Worm (Caenorhabditis elegans) whole organism, young adult: ENCODE data around the gene nas-29.

Source experiments
- F57A8.1 ChIP-seq: fragments of 200-800 bp; sonication (Bioruptor generic); optimal IDR thresholded peaks from 2 replicates; lab custom pipeline; 2018; ENCODE audit warnings: mild to moderate bottlenecking, missing genetic modification characterization, moderate library complexity, missing compliant biosample characterization
- Y79H2A.3 ChIP-seq: fragments of 200-800 bp; sonication (Bioruptor generic); conservative IDR thresholded peaks from 2 replicates; pipeline ENCODE4 v1.3.6; 2022; ENCODE audit warnings: missing genetic modification reagents, missing genetic modification characterization, missing compliant biosample characterization
- bed-1 ChIP-seq: fragments of 200-800 bp; sonication (Bioruptor generic); IDR thresholded peaks from 2 replicates; pipeline ENCODE4 v1.3.6; 2022; ENCODE audit warnings: missing genetic modification reagents, missing genetic modification characterization, missing compliant biosample characterization
- bed-2 ChIP-seq: fragments of 200-800 bp; sonication (Bioruptor generic); IDR thresholded peaks from 2 replicates; pipeline ENCODE4 v1.3.6; 2022; ENCODE audit warnings: missing genetic modification reagents, missing genetic modification characterization, missing compliant biosample characterization
- egl-44 ChIP-seq: fragments of 200-800 bp; sonication (Bioruptor generic); IDR thresholded peaks from 2 replicates; pipeline ENCODE4 v1.3.6; 2022; ENCODE audit warnings: missing genetic modification reagents, missing genetic modification characterization, missing compliant biosample characterization
- him-1 ChIP-seq: sonication (generic microtip); optimal IDR thresholded peaks from 2 replicates; lab custom pipeline; 2016; ENCODE audit warnings: missing genotype, missing genetic modification reagents, missing genetic modification characterization, missing compliant biosample characterization
- hlh-12 ChIP-seq: sonication (generic microtip); optimal IDR thresholded peaks from 2 replicates; lab custom pipeline; 2016; ENCODE audit warnings: missing genetic modification characterization, missing compliant biosample characterization
- nfyb-1 ChIP-seq: fragments of 200-800 bp; sonication (Bioruptor generic); IDR thresholded peaks from 2 replicates; pipeline ENCODE4 v1.3.6; 2022; ENCODE audit warnings: missing genetic modification reagents, missing genetic modification characterization, missing compliant biosample characterization
- nhr-90 ChIP-seq: sonication (generic microtip); optimal IDR thresholded peaks from 2 replicates; lab custom pipeline; 2016; ENCODE audit warnings: missing genotype, mild to moderate bottlenecking, missing genetic modification characterization, missing compliant biosample characterization
- pbrm-1 ChIP-seq: fragments of 200-800 bp; sonication (Bioruptor generic); IDR thresholded peaks from 2 replicates; pipeline ENCODE4 v1.3.6; 2022; ENCODE audit warnings: missing genetic modification reagents, missing genetic modification characterization, missing compliant biosample characterization
- rcor-1 ChIP-seq: fragments of 200-800 bp; sonication (Bioruptor generic); IDR thresholded peaks from 2 replicates; pipeline ENCODE4 v1.3.6; 2022; ENCODE audit warnings: missing genetic modification reagents, missing genetic modification characterization, missing compliant biosample characterization
- snpc-4 ChIP-seq, 5 experiments: fragments of 150-350 bp in 1 of 5; sonication (generic microtip) in 4 of 5; optimal IDR thresholded peaks; 2 replicates each; lab custom pipeline; 2014 to 2018; ENCODE audit warnings: missing genetic modification characterization in 5 of 5, missing biosample characterization in 3 of 5, antibody characterized with exemption in 2 of 5, mild to moderate bottlenecking in 2 of 5, missing compliant biosample characterization in 2 of 5, missing genotype in 2 of 5, moderate library complexity in 2 of 5, missing genetic modification reagents in 1 of 5
- somi-1 ChIP-seq: fragments of 200-800 bp; sonication (Bioruptor generic); optimal IDR thresholded peaks from 2 replicates; lab custom pipeline; 2018; ENCODE audit warnings: mild to moderate bottlenecking, missing genetic modification characterization, missing compliant biosample characterization

DNA sequence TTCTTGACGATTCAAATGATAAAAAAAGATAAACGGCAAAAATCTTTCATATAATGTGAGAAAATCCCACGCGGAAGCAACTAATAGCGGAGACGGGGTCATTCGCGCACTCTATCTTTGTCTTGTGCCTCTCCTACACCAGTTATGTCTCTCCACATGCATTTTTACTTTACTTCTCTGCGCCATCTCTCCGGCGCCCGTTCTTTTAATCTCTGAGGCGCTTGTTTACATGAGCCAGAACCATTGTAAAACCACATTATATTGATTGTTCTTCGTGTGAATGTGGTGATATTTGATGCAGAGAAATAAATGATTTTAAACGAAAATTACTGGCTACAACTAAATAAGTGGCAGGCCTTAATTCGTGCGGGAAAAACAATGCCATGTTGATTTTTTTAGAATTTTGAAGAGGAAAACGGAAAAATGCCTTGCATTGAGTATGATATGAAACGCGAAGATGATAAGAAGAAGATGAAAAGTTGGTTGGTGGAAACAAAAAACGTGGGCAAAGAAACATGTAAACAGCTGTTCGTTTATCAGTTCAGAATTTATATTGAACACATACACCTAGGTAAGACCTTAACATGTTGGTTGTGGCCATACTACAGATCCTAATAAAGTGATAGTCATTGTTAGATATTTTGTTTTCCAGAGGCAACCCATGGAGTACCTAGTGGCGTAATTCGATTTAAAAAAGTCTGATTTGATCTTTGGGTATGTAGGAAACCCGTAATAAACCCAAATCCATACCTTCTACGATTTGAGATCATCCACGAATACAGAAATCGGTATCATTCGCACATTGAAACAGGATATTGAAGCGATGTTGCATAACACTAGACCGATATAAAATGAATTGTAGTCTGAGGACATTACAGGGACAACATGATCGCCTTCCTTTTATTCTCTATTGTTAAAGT is 49.2 kb downstream of the nas-29 start, which contains the start of gene C04G6.2:
- no peak for TF ChIP-seq somi-1 (GFP tag; lab: Kevin White, UChicago)
- no peak for TF ChIP-seq pbrm-1 (GFP tag; lab: Robert Waterston, UW)
- TF ChIP-seq hlh-12 (tag; lab: Kevin White, UChicago), result no peak
- no peak for TF ChIP-seq nhr-90 (tag; lab: Kevin White, UChicago)
- TF ChIP-seq egl-44 (GFP tag; lab: Robert Waterston, UW), result no peak
- no peak for TF ChIP-seq bed-1
- no peak for TF ChIP-seq snpc-4 (GFP tag; optimal IDR thresholded peaks at IDR 0.05; lab: Kevin White, UChicago)
- TF ChIP-seq snpc-4 (tag; optimal IDR thresholded peaks at IDR 0.05; lab: Kevin White, UChicago), result no peak
- TF ChIP-seq F57A8.1 (GFP tag; lab: Kevin White, UChicago), result no peak
- no peak for TF ChIP-seq bed-2
- TF ChIP-seq rcor-1, result no peak
- no peak for TF ChIP-seq nfyb-1 (GFP tag; lab: Robert Waterston, UW)
- no peak for TF ChIP-seq him-1 (tag; lab: Kevin White, UChicago)
- no peak for TF ChIP-seq Y79H2A.3
